Worm (Caenorhabditis elegans) whole organism, young adult: ENCODE results near the gene gmn-1.

Experiments used
- B0019.2 ChIP-seq: fragments of 200-800 bp; sonication (Bioruptor generic); conservative IDR thresholded peaks from 2 replicates; pipeline ENCODE4 v1.3.6; 2022; ENCODE audit warnings: missing genetic modification reagents, missing genetic modification characterization, missing compliant biosample characterization
- F10E7.11 ChIP-seq: sonication (generic microtip); optimal IDR thresholded peaks from 2 replicates; lab custom pipeline; 2017; ENCODE audit warnings: mild to moderate bottlenecking, missing genetic modification characterization, moderate library complexity, missing compliant biosample characterization
- F49E8.2 ChIP-seq: sonication (generic microtip); optimal IDR thresholded peaks from 3 replicates; lab custom pipeline; 2017; ENCODE audit warnings: missing genetic modification characterization, mild to moderate bottlenecking, missing compliant biosample characterization, antibody characterized with exemption, moderate library complexity; ENCODE audit not compliant: insufficient read depth
- F57A8.1 ChIP-seq: fragments of 200-800 bp; sonication (Bioruptor generic); optimal IDR thresholded peaks from 2 replicates; lab custom pipeline; 2018; ENCODE audit warnings: mild to moderate bottlenecking, missing genetic modification characterization, moderate library complexity, missing compliant biosample characterization
- F57C9.4 ChIP-seq: sonication (generic microtip); optimal IDR thresholded peaks from 2 replicates; lab custom pipeline; 2017; ENCODE audit warnings: mild to moderate bottlenecking, missing genetic modification characterization, missing compliant biosample characterization
- Y53F4B.3 ChIP-seq: fragments of 200-800 bp; sonication (Bioruptor generic); IDR thresholded peaks from 2 replicates; pipeline ENCODE4 v1.3.6; 2022; ENCODE audit warnings: missing genetic modification reagents, missing genetic modification characterization, missing compliant biosample characterization
- Y53G8AR.9 ChIP-seq: fragments of 200-800 bp; sonication (Bioruptor generic); conservative IDR thresholded peaks from 2 replicates; pipeline ENCODE4 v1.3.6; 2022; ENCODE audit warnings: missing genetic modification reagents, missing genetic modification characterization, missing compliant biosample characterization
- akir-1 ChIP-seq: fragments of 200-800 bp; sonication (Bioruptor generic); optimal IDR thresholded peaks from 2 replicates; lab custom pipeline; 2018; ENCODE audit warnings: mild to moderate bottlenecking, missing genetic modification characterization, moderate library complexity, missing compliant biosample characterization
- atf-7 ChIP-seq: sonication (generic microtip); optimal IDR thresholded peaks from 2 replicates; lab custom pipeline; 2017; ENCODE audit warnings: mild to moderate bottlenecking, missing genetic modification characterization, missing compliant biosample characterization
- ccch-3 ChIP-seq: fragments of 200-800 bp; sonication (Bioruptor generic); optimal IDR thresholded peaks from 2 replicates; lab custom pipeline; 2018; ENCODE audit warnings: mild to moderate bottlenecking, missing genetic modification characterization, missing compliant biosample characterization
- cebp-1 ChIP-seq, 2 experiments: fragments of 200-800 bp in 1 of 2; sonication (Bioruptor generic) in 1 of 2; sonication (generic microtip) in 1 of 2; IDR thresholded peaks in 1 of 2; optimal IDR thresholded peaks in 1 of 2; 2 replicates each; pipeline versions ENCODE4 v1.3.6 to Lab custom; 2017 to 2022; ENCODE audit warnings: missing compliant biosample characterization in 2 of 2, missing genetic modification characterization in 2 of 2, mild to moderate bottlenecking in 1 of 2, missing genetic modification reagents in 1 of 2, moderate library complexity in 1 of 2
- chd-7 ChIP-seq: sonication (generic microtip); optimal IDR thresholded peaks from 2 replicates; lab custom pipeline; 2016; ENCODE audit warnings: mild to moderate bottlenecking, missing genetic modification characterization, moderate library complexity, missing compliant biosample characterization
- egl-18 ChIP-seq: fragments of 200-800 bp; sonication (Bioruptor generic); IDR thresholded peaks from 2 replicates; pipeline ENCODE4 v1.3.6; 2022; ENCODE audit warnings: missing genetic modification reagents, missing genetic modification characterization, missing compliant biosample characterization
- egl-44 ChIP-seq: fragments of 200-800 bp; sonication (Bioruptor generic); IDR thresholded peaks from 2 replicates; pipeline ENCODE4 v1.3.6; 2022; ENCODE audit warnings: missing genetic modification reagents, missing genetic modification characterization, missing compliant biosample characterization
- egrh-3 ChIP-seq: fragments of 200-800 bp; sonication (Bioruptor generic); IDR thresholded peaks from 2 replicates; pipeline ENCODE4 v1.3.6; 2022; ENCODE audit warnings: missing genetic modification reagents, missing genetic modification characterization, missing compliant biosample characterization
- fkh-3 ChIP-seq: sonication (generic microtip); optimal IDR thresholded peaks from 2 replicates; lab custom pipeline; 2016; ENCODE audit warnings: mild to moderate bottlenecking, missing genetic modification characterization, missing compliant biosample characterization
- gei-17 ChIP-seq: fragments of 200-800 bp; sonication (Bioruptor generic); optimal IDR thresholded peaks from 2 replicates; lab custom pipeline; 2018; ENCODE audit warnings: mild to moderate bottlenecking, missing genetic modification characterization, missing compliant biosample characterization
- him-1 ChIP-seq: sonication (generic microtip); optimal IDR thresholded peaks from 2 replicates; lab custom pipeline; 2016; ENCODE audit warnings: missing genotype, missing genetic modification reagents, missing genetic modification characterization, missing compliant biosample characterization
- hlh-12 ChIP-seq: sonication (generic microtip); optimal IDR thresholded peaks from 2 replicates; lab custom pipeline; 2016; ENCODE audit warnings: missing genetic modification characterization, missing compliant biosample characterization
- hlh-26 ChIP-seq: fragments of 200-800 bp; sonication (Bioruptor generic); conservative IDR thresholded peaks from 2 replicates; pipeline ENCODE4 v1.3.6; 2022; ENCODE audit warnings: missing genetic modification reagents, missing genetic modification characterization, missing compliant biosample characterization
- hrde-1 ChIP-seq: sonication (generic microtip); optimal IDR thresholded peaks from 2 replicates; lab custom pipeline; 2016; ENCODE audit warnings: missing genetic modification characterization, mild to moderate bottlenecking, missing compliant biosample characterization, moderate library complexity, missing genotype, missing genetic modification reagents, borderline replicate concordance
- hsf-1 ChIP-seq: fragments of 200-800 bp; sonication (Bioruptor generic); IDR thresholded peaks from 2 replicates; pipeline ENCODE4 v1.3.6; 2022; ENCODE audit warnings: missing genetic modification reagents, missing genetic modification characterization, missing compliant biosample characterization
- lag-1 ChIP-seq: fragments of 200-800 bp; sonication (Bioruptor generic); IDR thresholded peaks from 2 replicates; pipeline ENCODE4 v1.3.6; 2022; ENCODE audit warnings: missing genetic modification reagents, missing genetic modification characterization, missing compliant biosample characterization
- let-526 ChIP-seq: fragments of 200-800 bp; sonication (Bioruptor generic); IDR thresholded peaks from 2 replicates; pipeline ENCODE4 v1.3.6; 2022; ENCODE audit warnings: missing genetic modification reagents, missing genetic modification characterization, missing compliant biosample characterization
- lin-54 ChIP-seq: fragments of 200-800 bp; sonication (Bioruptor generic); optimal IDR thresholded peaks from 2 replicates; lab custom pipeline; 2018; ENCODE audit warnings: mild to moderate bottlenecking, missing genetic modification characterization, missing compliant biosample characterization
- mcd-1 ChIP-seq: fragments of 200-800 bp; sonication (Bioruptor generic); IDR thresholded peaks from 2 replicates; pipeline ENCODE4 v1.3.6; 2022; ENCODE audit warnings: missing genetic modification reagents, missing genetic modification characterization, missing compliant biosample characterization
- mel-28 ChIP-seq: sonication (generic microtip); optimal IDR thresholded peaks from 2 replicates; lab custom pipeline; 2016; ENCODE audit warnings: borderline replicate concordance, mild to moderate bottlenecking, missing genetic modification characterization, missing compliant biosample characterization
- mes-4 ChIP-seq: sonication (generic microtip); optimal IDR thresholded peaks from 2 replicates; lab custom pipeline; 2016; ENCODE audit warnings: missing genotype, missing genetic modification characterization, missing compliant biosample characterization
- mxl-1 ChIP-seq: sonication (generic microtip); optimal IDR thresholded peaks from 2 replicates; lab custom pipeline; 2016; ENCODE audit warnings: missing genetic modification characterization, missing compliant biosample characterization
- repo-1 ChIP-seq: sonication (generic microtip); optimal IDR thresholded peaks from 2 replicates; lab custom pipeline; 2017; ENCODE audit warnings: mild to moderate bottlenecking, missing genetic modification characterization, missing compliant biosample characterization
- sea-2 ChIP-seq: fragments of 200-800 bp; sonication (Bioruptor generic); IDR thresholded peaks from 2 replicates; pipeline ENCODE4 v1.3.6; 2022; ENCODE audit warnings: missing genetic modification characterization, missing compliant biosample characterization
- snpc-1.1 ChIP-seq: sonication (generic microtip); optimal IDR thresholded peaks from 2 replicates; lab custom pipeline; 2017; ENCODE audit warnings: missing genetic modification characterization, mild to moderate bottlenecking, missing compliant biosample characterization, antibody characterized with exemption, moderate library complexity, missing genotype, missing genetic modification reagents; ENCODE audit not compliant: insufficient read depth
- snpc-1.3 ChIP-seq: sonication (generic microtip); optimal IDR thresholded peaks from 2 replicates; lab custom pipeline; 2017; ENCODE audit warnings: missing genetic modification characterization, mild to moderate bottlenecking, missing compliant biosample characterization, antibody characterized with exemption, moderate library complexity, missing genotype, missing genetic modification reagents; ENCODE audit not compliant: insufficient read depth
- sptf-2 ChIP-seq: fragments of 200-800 bp; sonication (Bioruptor generic); optimal IDR thresholded peaks from 2 replicates; lab custom pipeline; 2018; ENCODE audit warnings: mild to moderate bottlenecking, missing genetic modification characterization, missing compliant biosample characterization
- unc-130 ChIP-seq: sonication (generic microtip); optimal IDR thresholded peaks from 2 replicates; lab custom pipeline; 2016; ENCODE audit warnings: missing genetic modification reagents, missing genetic modification characterization, missing compliant biosample characterization
- unc-62 ChIP-seq: fragments of 150-350 bp; optimal IDR thresholded peaks from 2 replicates; lab custom pipeline; 2014; ENCODE audit warnings: missing biosample characterization, missing genetic modification reagents, missing genetic modification characterization
- xnd-1 ChIP-seq: sonication (generic microtip); optimal IDR thresholded peaks from 2 replicates; lab custom pipeline; 2016; ENCODE audit warnings: missing genotype, missing genetic modification reagents, missing genetic modification characterization, missing compliant biosample characterization

The gmn-1 gene

ce11 chrIII:12250114-12250792 lies 25.1 kb upstream of the gmn-1 start, which contains the start of the genes tim-1 and Y75B8A.23 (continued):
- peak; percentile 86 for TF ChIP-seq egl-44 (GFP tag; lab: Robert Waterston, UW)
- TF ChIP-seq ccch-3 (GFP tag; lab: Kevin White, UChicago): no peak
- TF ChIP-seq akir-1 (GFP tag; lab: Kevin White, UChicago): peak; percentile 81
- TF ChIP-seq lin-54 (GFP tag; lab: Kevin White, UChicago): peak; percentile 97
- TF ChIP-seq egrh-3: peak; percentile 69
- no peak for TF ChIP-seq unc-62
- TF ChIP-seq unc-130 (GFP tag; lab: Kevin White, UChicago): peak; percentile 86
- TF ChIP-seq cebp-1 (GFP tag; IDR thresholded peaks at IDR 0.05; lab: Robert Waterston, UW): peak; percentile 40; the same call in 1 of the 2 replicates
- peak; percentile 86 for TF ChIP-seq cebp-1 (tag; optimal IDR thresholded peaks at IDR 0.05; lab: Kevin White, UChicago)
- TF ChIP-seq repo-1: peak; percentile 92
- TF ChIP-seq mes-4: peak; percentile 75
- TF ChIP-seq hrde-1 (tag; lab: Kevin White, UChicago): peak; percentile 65
- peak; percentile 63; the same call in 1 of the 2 replicates for TF ChIP-seq egl-18 (GFP tag; lab: Robert Waterston, UW)
- peak; percentile 92 for TF ChIP-seq B0019.2 (GFP tag; lab: Robert Waterston, UW)
- TF ChIP-seq him-1 (tag; lab: Kevin White, UChicago): peak; percentile 86
- no peak for TF ChIP-seq mxl-1 (tag; lab: Kevin White, UChicago)
- no peak for TF ChIP-seq hlh-26 (GFP tag; lab: Robert Waterston, UW)
- TF ChIP-seq snpc-1.1: peak; percentile 100
- TF ChIP-seq Y53F4B.3 (GFP tag; lab: Robert Waterston, UW): peak; percentile 88
- TF ChIP-seq F49E8.2 (tag; lab: Kevin White, UChicago): peak; percentile 97
- peak; percentile 56 for TF ChIP-seq hlh-12
- TF ChIP-seq sea-2 (GFP tag; lab: Robert Waterston, UW): peak; percentile 70; the same call in 1 of the 2 replicates
- TF ChIP-seq let-526 (GFP tag; lab: Robert Waterston, UW): 0 out of 2 replicates have a peak, but pooled peaks have one; percentile 61
- peak; percentile 58 for TF ChIP-seq F57C9.4
- peak; percentile 77 for TF ChIP-seq xnd-1 (tag; lab: Kevin White, UChicago)
- TF ChIP-seq F57A8.1 (GFP tag; lab: Kevin White, UChicago): no peak
- peak; percentile 86 for TF ChIP-seq gei-17 (GFP tag; lab: Kevin White, UChicago)
- TF ChIP-seq lag-1 (GFP tag; lab: Robert Waterston, UW): 0 out of 2 replicates have a peak, but pooled peaks have one; percentile 11
- TF ChIP-seq F10E7.11: peak; percentile 82
- peak; percentile 90 for TF ChIP-seq fkh-3
- peak; percentile 94 for TF ChIP-seq mcd-1
- TF ChIP-seq chd-7 (tag; lab: Kevin White, UChicago): peak; percentile 78
- peak; percentile 98 for TF ChIP-seq snpc-1.3 (tag; lab: Kevin White, UChicago)
- peak; percentile 84 for TF ChIP-seq mel-28 (tag; lab: Kevin White, UChicago)
- TF ChIP-seq hsf-1 (GFP tag; lab: Robert Waterston, UW): peak; percentile 76
- TF ChIP-seq Y53G8AR.9: peak; percentile 95
- peak; percentile 88 for TF ChIP-seq atf-7 (tag; lab: Kevin White, UChicago)
- no peak for TF ChIP-seq sptf-2 (GFP tag; lab: Kevin White, UChicago)
